Comparison of ENCODE assay signal across 1 fruit fly cellular context in the genomic region with DNA sequence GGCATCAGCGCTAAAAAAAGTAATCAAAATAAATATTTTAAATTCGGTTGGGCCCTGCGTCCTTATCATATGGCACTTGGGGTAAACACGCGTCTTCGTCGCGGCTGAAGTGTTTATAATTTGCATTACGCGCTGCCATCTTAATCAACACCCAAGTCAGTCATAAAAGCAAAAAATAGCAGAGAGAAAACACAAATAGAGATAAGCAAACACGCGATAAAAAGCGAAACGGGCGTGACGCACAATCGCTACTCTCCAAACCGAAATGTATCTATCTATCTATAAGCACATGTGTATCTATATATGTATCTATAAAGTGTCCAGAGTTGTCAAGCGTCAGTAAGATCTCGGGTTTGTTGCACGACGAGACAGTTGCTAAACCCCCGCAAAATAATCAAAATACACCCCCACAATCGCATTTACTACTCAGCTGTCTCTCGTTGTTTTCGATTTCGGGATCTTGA.
TF ChIP-seq lines count a peak whose summit lies in the region.

No protein-coding gene starts in this region.

TF ChIP-seq in whole organism, embryonic, 481 proteins besides CTCF, POLR2A, EP300 and RAD21 (continued from another document):
- TF ChIP-seq dati (GFP tag; IDR thresholded peaks at IDR 0.05; lab: Robert Waterston, UW) (no peak), gro (GFP tag; optimal IDR thresholded peaks at IDR 0.05; lab: Kevin White, UChicago) (peak; percentile 62), zfh1 (GFP tag; IDR thresholded peaks at IDR 0.05; lab: Robert Waterston, UW) (no peak), Dek (tag; optimal IDR thresholded peaks at IDR 0.05; lab: Kevin White, UChicago) (peak; percentile 7), NfI (GFP tag; optimal IDR thresholded peaks at IDR 0.05; lab: Kevin White, UChicago) (no peak), CG8290 (GFP tag; optimal IDR thresholded peaks at IDR 0.05; lab: Kevin White, UChicago) (no peak), CG8290 (tag; optimal IDR thresholded peaks at IDR 0.05; lab: Kevin White, UChicago) (peak in 1 of 2 experiments; percentile 42), Med (GFP tag; lab: Kevin White, UChicago) (peak; percentile 92), Asciz (GFP tag; optimal IDR thresholded peaks at IDR 0.05; lab: Kevin White, UChicago) (peak; percentile 43), CG1647 (GFP tag; optimal IDR thresholded peaks at IDR 0.05; lab: Kevin White, UChicago) (peak; percentile 30), Side (GFP tag; optimal IDR thresholded peaks at IDR 0.05; lab: Kevin White, UChicago) (peak; percentile 30), D (optimal IDR thresholded peaks at IDR 0.05; lab: Kevin White, UChicago) (no peak), D (GFP tag; optimal IDR thresholded peaks at IDR 0.05; lab: Kevin White, UChicago) (no peak), CG32767 (GFP tag; IDR thresholded peaks at IDR 0.05; lab: Robert Waterston, UW) (peak; percentile 33; the same call in 1 of the 2 replicates), Ptx1 (GFP tag; IDR thresholded peaks at IDR 0.05; lab: Robert Waterston, UW) (no peak), CG34376 (GFP tag; optimal IDR thresholded peaks at IDR 0.05; lab: Kevin White, UChicago) (peak; percentile 50), Rfx (GFP tag; IDR thresholded peaks at IDR 0.05; lab: Robert Waterston, UW) (peak; percentile 42; the same call in 1 of the 2 replicates), Drgx (GFP tag; IDR thresholded peaks at IDR 0.05; lab: Robert Waterston, UW) (no peak), CG12769 (tag; optimal IDR thresholded peaks at IDR 0.05; lab: Kevin White, UChicago) (peak; percentile 3), exex (tag; optimal IDR thresholded peaks at IDR 0.05; lab: Kevin White, UChicago) (peak; percentile 77), BEAF-32 (GFP tag; optimal IDR thresholded peaks at IDR 0.05; lab: Kevin White, UChicago) (no peak), HmgD (GFP tag; optimal IDR thresholded peaks at IDR 0.05; lab: Kevin White, UChicago) (no peak), CG18011 (GFP tag; optimal IDR thresholded peaks at IDR 0.05; lab: Kevin White, UChicago) (no peak), CG4328 (GFP tag; optimal IDR thresholded peaks at IDR 0.05; lab: Kevin White, UChicago) (peak; percentile 35), CG12071 (GFP tag; optimal IDR thresholded peaks at IDR 0.05; lab: Kevin White, UChicago) (peak; percentile 28), lbe (GFP tag; optimal IDR thresholded peaks at IDR 0.05; lab: Kevin White, UChicago) (peak; percentile 70), CG1792 (GFP tag; optimal IDR thresholded peaks at IDR 0.05; lab: Kevin White, UChicago) (no peak), CG7786 (GFP tag; optimal IDR thresholded peaks at IDR 0.05; lab: Kevin White, UChicago) (peak; percentile 23), Max (GFP tag; optimal IDR thresholded peaks at IDR 0.05; lab: Kevin White, UChicago) (peak; percentile 4), CG13894 (tag; optimal IDR thresholded peaks at IDR 0.05; lab: Kevin White, UChicago) (peak; percentile 20), h (optimal IDR thresholded peaks at IDR 0.05; lab: Kevin White, UChicago) (no peak), CG18599 (GFP tag; optimal IDR thresholded peaks at IDR 0.05; lab: Kevin White, UChicago) (peak; percentile 61), CG3065 (GFP tag; optimal IDR thresholded peaks at IDR 0.05; lab: Kevin White, UChicago) (no peak), sens (GFP tag; lab: Kevin White, UChicago) (peak; percentile 74), Mad (GFP tag; optimal IDR thresholded peaks at IDR 0.05; lab: Kevin White, UChicago) (no peak), CG8281 (tag; optimal IDR thresholded peaks at IDR 0.05; lab: Kevin White, UChicago) (peak; percentile 1), lmd (GFP tag; IDR thresholded peaks at IDR 0.05; lab: Robert Waterston, UW) (no peak), Hand (GFP tag; optimal IDR thresholded peaks at IDR 0.05; lab: Kevin White, UChicago) (peak; percentile 23), CG12104 (GFP tag; optimal IDR thresholded peaks at IDR 0.05; lab: Kevin White, UChicago) (peak; percentile 7), CG32772 (GFP tag; IDR thresholded peaks at IDR 0.05; lab: Robert Waterston, UW) (no peak), CG17359 (tag; optimal IDR thresholded peaks at IDR 0.05; lab: Kevin White, UChicago) (peak; percentile 48), Lpt (GFP tag; optimal IDR thresholded peaks at IDR 0.05; lab: Kevin White, UChicago) (no peak), jumu (GFP tag; optimal IDR thresholded peaks at IDR 0.05; lab: Kevin White, UChicago) (no peak), lab (GFP tag; optimal IDR thresholded peaks at IDR 0.05; lab: Kevin White, UChicago) (peak; percentile 73), CG33213 (GFP tag; optimal IDR thresholded peaks at IDR 0.05; lab: Kevin White, UChicago) (peak; percentile 45), CG10274 (GFP tag; optimal IDR thresholded peaks at IDR 0.05; lab: Kevin White, UChicago) (peak; percentile 17), Bteb2 (GFP tag; optimal IDR thresholded peaks at IDR 0.05; lab: Kevin White, UChicago) (no peak), sqz (GFP tag; optimal IDR thresholded peaks at IDR 0.05; lab: Kevin White, UChicago) (peak; percentile 37), ATbp (GFP tag; optimal IDR thresholded peaks at IDR 0.05; lab: Kevin White, UChicago) (peak; percentile 25), CG6272 (GFP tag; IDR thresholded peaks at IDR 0.05; lab: Robert Waterston, UW) (no peak), vnd (GFP tag; IDR thresholded peaks at IDR 0.05; lab: Robert Waterston, UW; ENCODE audit: partially characterized antibody) (no peak), CG13624 (GFP tag; optimal IDR thresholded peaks at IDR 0.05; lab: Kevin White, UChicago) (peak; percentile 12), mirr (GFP tag; optimal IDR thresholded peaks at IDR 0.05; lab: Kevin White, UChicago) (peak; percentile 94), ham (GFP tag; IDR thresholded peaks at IDR 0.05; lab: Robert Waterston, UW) (no peak), CG18619 (GFP tag; optimal IDR thresholded peaks at IDR 0.05; lab: Kevin White, UChicago) (no peak), schlank (tag; optimal IDR thresholded peaks at IDR 0.05; lab: Kevin White, UChicago) (peak; percentile 28), B-H2 (GFP tag; optimal IDR thresholded peaks at IDR 0.05; lab: Kevin White, UChicago) (peak; percentile 11), CG9727 (GFP tag; optimal IDR thresholded peaks at IDR 0.05; lab: Kevin White, UChicago) (peak; percentile 39), Hmr (GFP tag; optimal IDR thresholded peaks at IDR 0.05; lab: Kevin White, UChicago) (peak; percentile 63), Dip3 (GFP tag; optimal IDR thresholded peaks at IDR 0.05; lab: Kevin White, UChicago) (no peak), hbn (GFP tag; IDR thresholded peaks at IDR 0.05; lab: Robert Waterston, UW; ENCODE audit: partially characterized antibody) (no peak), Eip74EF (GFP tag; optimal IDR thresholded peaks at IDR 0.05; lab: Kevin White, UChicago) (peak in 1 of 2 experiments; percentile 21), PHDP (tag; optimal IDR thresholded peaks at IDR 0.05; lab: Kevin White, UChicago) (peak; percentile 16), Ets97D (GFP tag; optimal IDR thresholded peaks at IDR 0.05; lab: Kevin White, UChicago) (peak; percentile 15), Fer1 (GFP tag; optimal IDR thresholded peaks at IDR 0.05; lab: Kevin White, UChicago) (peak; percentile 42), bab2 (GFP tag; optimal IDR thresholded peaks at IDR 0.05; lab: Kevin White, UChicago) (peak; percentile 60), fru (optimal IDR thresholded peaks at IDR 0.05; lab: Kevin White, UChicago) (no peak), CG2678 (tag; optimal IDR thresholded peaks at IDR 0.05; lab: Kevin White, UChicago) (peak; percentile 66), CG17568 (GFP tag; optimal IDR thresholded peaks at IDR 0.05; lab: Kevin White, UChicago) (no peak), Hey (tag; optimal IDR thresholded peaks at IDR 0.05; lab: Kevin White, UChicago) (peak; percentile 62), CG9797 (GFP tag; optimal IDR thresholded peaks at IDR 0.05; lab: Kevin White, UChicago) (no peak)
